Worm (Caenorhabditis elegans) whole organism, early embryonic: ENCODE data around the gene sek-3.

Experiments used
- B0310.2 ChIP-seq: sonication (generic microtip); optimal IDR thresholded peaks from 2 replicates; lab custom pipeline; 2016; ENCODE audit warnings: mild to moderate bottlenecking, missing genetic modification characterization, missing compliant biosample characterization
- F13C5.2 ChIP-seq: sonication (generic microtip); optimal IDR thresholded peaks from 2 replicates; lab custom pipeline; 2017; ENCODE audit warnings: mild to moderate bottlenecking, missing genetic modification characterization, inconsistent platforms, missing compliant biosample characterization
- aly-1 ChIP-seq: sonication (generic microtip); optimal IDR thresholded peaks from 2 replicates; lab custom pipeline; 2016; ENCODE audit warnings: missing genetic modification characterization, missing compliant biosample characterization
- ama-1 ChIP-seq: fragments of 150-350 bp; optimal IDR thresholded peaks from 2 replicates; lab custom pipeline; 2014
- ceh-13 ChIP-seq: fragments of 200-800 bp; sonication (Bioruptor generic); optimal IDR thresholded peaks from 2 replicates; lab custom pipeline; 2018; ENCODE audit warnings: mild to moderate bottlenecking, missing genetic modification characterization, missing compliant biosample characterization
- ceh-36 ChIP-seq: sonication (generic microtip); optimal IDR thresholded peaks from 2 replicates; lab custom pipeline; 2016; ENCODE audit warnings: missing genetic modification characterization, inconsistent platforms, missing compliant biosample characterization
- flt-1 ChIP-seq: fragments of 200-800 bp; sonication (Bioruptor generic); IDR thresholded peaks from 2 replicates; pipeline ENCODE4 v1.3.6; 2022; ENCODE audit warnings: missing genetic modification characterization, missing compliant biosample characterization
- hmbx-1 ChIP-seq: sonication (generic microtip); optimal IDR thresholded peaks from 2 replicates; lab custom pipeline; 2016; ENCODE audit warnings: mild to moderate bottlenecking, missing genetic modification characterization, missing compliant biosample characterization
- hnd-1 ChIP-seq: sonication (generic microtip); optimal IDR thresholded peaks from 2 replicates; lab custom pipeline; 2016; ENCODE audit warnings: missing genetic modification characterization, missing compliant biosample characterization
- pes-1 ChIP-seq: fragments of 200-800 bp; sonication (Bioruptor generic); IDR thresholded peaks from 2 replicates; pipeline ENCODE4 v1.3.6; 2022; ENCODE audit warnings: missing genetic modification reagents, missing genetic modification characterization, missing compliant biosample characterization
- scrt-1 ChIP-seq: fragments of 200-800 bp; sonication (Bioruptor generic); IDR thresholded peaks from 2 replicates; pipeline ENCODE4 v1.3.6; 2022; ENCODE audit warnings: missing genetic modification characterization, missing compliant biosample characterization
- tbx-11 ChIP-seq: fragments of 200-800 bp; sonication (Bioruptor generic); IDR thresholded peaks from 2 replicates; pipeline ENCODE4 v1.3.6; 2022; ENCODE audit warnings: missing genetic modification characterization, missing compliant biosample characterization
- tbx-37 ChIP-seq: fragments of 200-800 bp; sonication (Bioruptor generic); conservative IDR thresholded peaks from 2 replicates; pipeline ENCODE4 v1.3.6; 2022; ENCODE audit warnings: missing genetic modification reagents, missing genetic modification characterization, missing compliant biosample characterization
- tra-4 ChIP-seq: sonication (generic microtip); optimal IDR thresholded peaks from 2 replicates; lab custom pipeline; 2017; ENCODE audit warnings: missing genetic modification characterization, missing compliant biosample characterization

DNA sequence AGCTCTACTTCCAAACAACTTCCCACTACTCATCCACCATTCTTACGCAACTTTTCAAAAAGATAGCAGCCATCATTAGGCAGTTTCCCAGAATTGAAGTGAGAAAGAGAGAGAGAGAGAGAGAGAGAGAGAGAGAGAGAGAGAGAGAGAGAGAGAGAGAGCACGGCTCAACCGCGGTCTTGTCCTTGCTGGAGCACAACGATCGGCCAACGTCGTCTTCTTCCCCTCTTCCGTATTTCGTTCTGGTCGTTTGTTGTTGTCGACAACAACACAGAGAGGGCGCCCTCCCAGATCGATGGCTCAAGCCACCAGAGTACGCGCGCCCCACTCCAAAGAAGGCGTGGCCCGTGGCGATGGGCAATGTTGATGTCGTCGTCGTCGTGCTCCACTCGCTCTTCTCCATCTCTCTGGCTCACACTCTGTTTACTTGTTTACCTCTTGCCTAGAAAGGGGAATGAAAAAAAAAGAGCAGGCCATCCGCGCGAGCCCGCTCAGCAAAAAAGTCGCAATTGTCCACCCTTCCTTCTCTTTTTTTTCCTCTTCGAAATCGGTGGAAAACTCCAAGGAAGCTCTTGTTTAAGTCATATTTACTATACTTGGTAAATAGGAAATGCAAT is 35.6 kb upstream of the sek-3 start:
- TF ChIP-seq ama-1 (lab: Kevin White, UChicago) (no peak), F13C5.2 (tag; lab: Kevin White, UChicago) (no peak), tbx-11 (no peak), hnd-1 (tag; lab: Kevin White, UChicago) (no peak), ceh-36 (tag; lab: Kevin White, UChicago) (no peak), tbx-37 (no peak), pes-1 (GFP tag; lab: Robert Waterston, UW) (no peak), tra-4 (tag; lab: Kevin White, UChicago) (no peak), scrt-1 (GFP tag; lab: Robert Waterston, UW) (no peak), flt-1 (no peak), B0310.2 (tag; lab: Kevin White, UChicago) (no peak), aly-1 (tag; lab: Kevin White, UChicago) (no peak), ceh-13 (GFP tag; lab: Kevin White, UChicago) (no peak), hmbx-1 (no peak)
